Worm (Caenorhabditis elegans) whole organism, L4 larva: ENCODE results near the gene Y75B8A.19.
A peak's percentile ranks its signal among the peaks of the same experiment; 100 is the strongest.
"Not testable (repeated sequence)": the region's sequence is repeated elsewhere in the genome, so short reads cannot be mapped to it uniquely, and the experiment has no call there.

Experiments
- F10B5.3 ChIP-seq: sonication (generic microtip); optimal IDR thresholded peaks from 2 replicates; lab custom pipeline; 2016; ENCODE audit warnings: mild to moderate bottlenecking, missing genetic modification characterization, missing compliant biosample characterization
- F37D6.2 ChIP-seq: sonication (generic microtip); optimal IDR thresholded peaks from 2 replicates; lab custom pipeline; 2016; ENCODE audit warnings: mild to moderate bottlenecking, missing genetic modification characterization, missing compliant biosample characterization
- F49E8.2 ChIP-seq: sonication (generic microtip); optimal IDR thresholded peaks from 2 replicates; lab custom pipeline; 2016; ENCODE audit warnings: missing compliant biosample characterization, mild to moderate bottlenecking, missing genetic modification characterization, borderline replicate concordance
- R02D3.7 ChIP-seq: fragments of 150-350 bp; sonication (generic microtip); optimal IDR thresholded peaks from 3 replicates; lab custom pipeline; 2014; ENCODE audit warnings: missing biosample characterization, missing genetic modification characterization
- Y105C5A.15 ChIP-seq: fragments of 200-800 bp; sonication (Bioruptor generic); IDR thresholded peaks from 2 replicates; pipeline ENCODE4 v1.3.6; 2022; ENCODE audit warnings: missing genetic modification characterization, missing compliant biosample characterization
- Y48G9A.11 ChIP-seq: fragments of 200-800 bp; sonication (Bioruptor generic); IDR thresholded peaks from 2 replicates; pipeline ENCODE4 v1.3.6; 2022; ENCODE audit warnings: missing genetic modification reagents, missing genetic modification characterization, missing compliant biosample characterization
- ceh-44 ChIP-seq: fragments of 200-800 bp; sonication (Bioruptor generic); IDR thresholded peaks from 2 replicates; pipeline ENCODE4 v1.3.6; 2022; ENCODE audit warnings: missing genetic modification reagents, missing genetic modification characterization, missing compliant biosample characterization
- daf-19 ChIP-seq: fragments of 200-800 bp; sonication (Bioruptor generic); conservative IDR thresholded peaks from 2 replicates; pipeline ENCODE4 v1.3.6; 2022; ENCODE audit warnings: missing genetic modification characterization, missing compliant biosample characterization
- dmd-9 ChIP-seq: fragments of 200-800 bp; sonication (Bioruptor generic); IDR thresholded peaks from 2 replicates; pipeline ENCODE4 v1.3.6; 2022; ENCODE audit warnings: missing genetic modification reagents, missing genetic modification characterization, missing compliant biosample characterization
- dpl-1 ChIP-seq: fragments of 150-350 bp; optimal IDR thresholded peaks from 2 replicates; lab custom pipeline; 2014; ENCODE audit warnings: missing biosample characterization, missing genetic modification reagents, missing genetic modification characterization
- dve-1 ChIP-seq: sonication (generic microtip); optimal IDR thresholded peaks from 2 replicates; lab custom pipeline; 2017; ENCODE audit warnings: antibody characterized with exemption, mild to moderate bottlenecking, missing genetic modification characterization, missing compliant biosample characterization; ENCODE audit not compliant: insufficient read depth
- fos-1 ChIP-seq: fragments of 150-350 bp; optimal IDR thresholded peaks from 2 replicates; lab custom pipeline; 2014; ENCODE audit warnings: missing biosample characterization, missing genetic modification characterization
- hif-1 ChIP-seq, 2 experiments: sonication (generic microtip); optimal IDR thresholded peaks; 2 replicates each; lab custom pipeline; 2016 to 2017; ENCODE audit warnings: missing compliant biosample characterization in 2 of 2, missing genetic modification characterization in 2 of 2, missing genetic modification reagents in 2 of 2, missing genotype in 2 of 2, mild to moderate bottlenecking in 1 of 2
- hlh-11 ChIP-seq: fragments of 200-800 bp; sonication (Bioruptor generic); optimal IDR thresholded peaks from 2 replicates; lab custom pipeline; 2018; ENCODE audit warnings: mild to moderate bottlenecking, missing genetic modification characterization, missing compliant biosample characterization
- hlh-30 ChIP-seq: sonication (generic microtip); optimal IDR thresholded peaks from 2 replicates; lab custom pipeline; 2017; ENCODE audit warnings: antibody characterized with exemption, mild to moderate bottlenecking, missing genetic modification characterization, missing compliant biosample characterization; ENCODE audit not compliant: insufficient read depth
- hmg-1.1 ChIP-seq: fragments of 200-800 bp; sonication (Bioruptor generic); IDR thresholded peaks from 2 replicates; pipeline ENCODE4 v1.3.6; 2022; ENCODE audit warnings: missing genetic modification reagents, missing genetic modification characterization, missing compliant biosample characterization
- lin-29 ChIP-seq: fragments of 200-800 bp; sonication (Bioruptor generic); IDR thresholded peaks from 2 replicates; pipeline ENCODE4 v1.3.6; 2022; ENCODE audit warnings: missing genetic modification reagents, missing genetic modification characterization, missing compliant biosample characterization
- lin-38 ChIP-seq: fragments of 200-800 bp; sonication (Bioruptor generic); IDR thresholded peaks from 2 replicates; pipeline ENCODE4 v1.3.6; 2022; ENCODE audit warnings: missing genetic modification reagents, missing genetic modification characterization, missing compliant biosample characterization
- lsy-2 ChIP-seq, 2 experiments: fragments of 150-350 bp in 1 of 2; sonication (generic microtip) in 1 of 2; optimal IDR thresholded peaks; 2 replicates each; lab custom pipeline; 2014 to 2017; ENCODE audit warnings: missing biosample characterization in 2 of 2, missing genetic modification characterization in 2 of 2
- mdl-1 ChIP-seq, 2 experiments: fragments of 150-350 bp in 1 of 2; sonication (generic microtip) in 1 of 2; optimal IDR thresholded peaks; 2 replicates each; lab custom pipeline; 2014 to 2017; ENCODE audit warnings: missing biosample characterization in 2 of 2, missing genetic modification characterization in 2 of 2
- mep-1 ChIP-seq: fragments of 150-350 bp; sonication (generic microtip); optimal IDR thresholded peaks from 3 replicates; lab custom pipeline; 2014; ENCODE audit warnings: missing biosample characterization, missing genetic modification characterization
- mes-2 ChIP-seq: sonication (generic microtip); optimal IDR thresholded peaks from 2 replicates; lab custom pipeline; 2016; ENCODE audit warnings: missing genotype, mild to moderate bottlenecking, missing genetic modification characterization, missing compliant biosample characterization; ENCODE audit not compliant: poor library complexity, severe bottlenecking
- nhr-237 ChIP-seq: sonication (generic microtip); optimal IDR thresholded peaks from 2 replicates; lab custom pipeline; 2017; ENCODE audit warnings: missing biosample characterization, missing genetic modification characterization
- nhr-25 ChIP-seq: sonication (generic microtip); optimal IDR thresholded peaks from 2 replicates; lab custom pipeline; 2017; ENCODE audit warnings: missing genetic modification characterization, mild to moderate bottlenecking, missing compliant biosample characterization, antibody characterized with exemption, moderate library complexity, borderline replicate concordance; ENCODE audit not compliant: insufficient read depth
- nhr-28 ChIP-seq: fragments of 150-350 bp; optimal IDR thresholded peaks from 2 replicates; lab custom pipeline; 2014; ENCODE audit warnings: missing biosample characterization, missing genetic modification characterization
- nhr-48 ChIP-seq: sonication (generic microtip); optimal IDR thresholded peaks from 2 replicates; lab custom pipeline; 2016; ENCODE audit warnings: mild to moderate bottlenecking, missing genetic modification characterization, missing compliant biosample characterization
- nhr-6 ChIP-seq: fragments of 150-350 bp; optimal IDR thresholded peaks from 2 replicates; lab custom pipeline; 2014; ENCODE audit warnings: missing biosample characterization, missing genetic modification characterization
- nhr-76 ChIP-seq: fragments of 150-350 bp; optimal IDR thresholded peaks from 2 replicates; lab custom pipeline; 2014; ENCODE audit warnings: missing biosample characterization, missing genetic modification characterization
- pqm-1 ChIP-seq: sonication (generic microtip); optimal IDR thresholded peaks from 2 replicates; lab custom pipeline; 2017; ENCODE audit warnings: missing biosample characterization, missing genetic modification characterization
- rbr-2 ChIP-seq: sonication (generic microtip); optimal IDR thresholded peaks from 2 replicates; lab custom pipeline; 2016; ENCODE audit warnings: missing genotype, missing genetic modification characterization, missing compliant biosample characterization
- unc-39 ChIP-seq: sonication (generic microtip); optimal IDR thresholded peaks from 2 replicates; lab custom pipeline; 2017; ENCODE audit warnings: missing biosample characterization, missing genetic modification characterization
- unc-62 ChIP-seq, 3 experiments: fragments of 150-350 bp in 1 of 3; sonication (generic microtip); optimal IDR thresholded peaks in 2 of 3; peaks in 1 of 3; 1 replicate in 1 of 3; 2 replicates in 2 of 3; lab custom pipeline; 2014 to 2017; ENCODE audit warnings: missing biosample characterization in 3 of 3, missing genetic modification characterization in 3 of 3, missing genetic modification reagents in 3 of 3, missing genotype in 1 of 3
- zip-2 ChIP-seq: fragments of 150-350 bp; optimal IDR thresholded peaks from 2 replicates; lab custom pipeline; 2014; ENCODE audit warnings: missing biosample characterization, missing genetic modification characterization
- ztf-7 ChIP-seq: fragments of 150-350 bp; optimal IDR thresholded peaks from 2 replicates; lab custom pipeline; 2014; ENCODE audit warnings: missing biosample characterization, missing genetic modification characterization

Gene Y75B8A.19

DNA sequence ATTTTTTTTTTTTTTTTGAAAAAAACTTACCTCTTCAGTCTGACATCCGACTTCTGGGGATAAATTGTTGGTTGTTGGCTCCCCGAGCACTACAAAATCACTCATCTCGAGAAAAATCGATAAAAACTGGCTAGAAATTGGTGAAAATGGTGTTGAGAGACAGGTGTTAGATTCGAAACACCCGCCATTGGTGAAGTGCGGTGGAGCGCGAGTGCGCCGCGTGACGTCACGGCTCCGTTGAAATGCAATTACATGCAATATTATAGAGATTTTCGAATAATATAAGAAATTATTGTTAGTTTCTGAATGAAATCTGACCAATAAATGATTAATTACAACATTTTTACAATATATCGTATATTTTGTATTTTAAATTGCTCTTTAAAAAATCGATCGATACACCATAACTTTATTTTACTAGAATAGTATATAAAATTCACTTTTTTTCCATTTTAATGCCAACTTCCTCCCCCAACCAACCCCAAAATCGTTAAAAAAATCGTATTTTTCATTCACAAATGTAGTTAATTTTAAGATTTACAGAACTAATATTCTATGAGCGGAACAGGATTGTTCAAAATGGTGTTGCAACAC lies at the start of gene Y75B8A.19, which contains the start of gene Y75B8A.18:
TSS of gene Y75B8A.19 (plus strand) at position 544 of the 594 bp plus-strand sequence.
TSS of gene Y75B8A.18 (minus strand) at position 142 of the 594 bp plus-strand sequence.
- TF ChIP-seq R02D3.7 (tag; lab: Kevin White, UChicago) (no peak), mes-2 (tag; lab: Kevin White, UChicago) (peak; percentile 78), hif-1 (tag; optimal IDR thresholded peaks at IDR 0.05; lab: Kevin White, UChicago) (peak in 1 of 2 experiments; percentile 10), mep-1 (tag; lab: Kevin White, UChicago) (peak; percentile 42), unc-39 (no peak), fos-1 (tag; lab: Kevin White, UChicago) (no peak), dve-1 (tag; lab: Kevin White, UChicago) (peak; percentile 4), lsy-2 (tag; optimal IDR thresholded peaks at IDR 0.05; lab: Kevin White, UChicago) (peak in 1 of 2 experiments; percentile 56), Y105C5A.15 (GFP tag; lab: Robert Waterston, UW) (no peak), nhr-6 (tag; lab: Kevin White, UChicago) (peak; percentile 24), unc-62 (GFP tag; optimal IDR thresholded peaks at IDR 0.05 in 1 of 2; lab: Kevin White, UChicago) (peak in 1 of 2 experiments; percentile 58), unc-62 (tag; optimal IDR thresholded peaks at IDR 0.05; lab: Kevin White, UChicago) (no peak), dmd-9 (GFP tag; lab: Robert Waterston, UW) (no peak), Y48G9A.11 (GFP tag; lab: Robert Waterston, UW) (no peak), rbr-2 (tag; lab: Kevin White, UChicago) (peak; percentile 37), pqm-1 (tag; lab: Kevin White, UChicago) (no peak), lin-38 (GFP tag; lab: Robert Waterston, UW) (peak; percentile 95), hlh-30 (tag; lab: Kevin White, UChicago) (peak; percentile 48), dpl-1 (GFP tag; lab: Kevin White, UChicago) (peak; percentile 85)

DNA sequence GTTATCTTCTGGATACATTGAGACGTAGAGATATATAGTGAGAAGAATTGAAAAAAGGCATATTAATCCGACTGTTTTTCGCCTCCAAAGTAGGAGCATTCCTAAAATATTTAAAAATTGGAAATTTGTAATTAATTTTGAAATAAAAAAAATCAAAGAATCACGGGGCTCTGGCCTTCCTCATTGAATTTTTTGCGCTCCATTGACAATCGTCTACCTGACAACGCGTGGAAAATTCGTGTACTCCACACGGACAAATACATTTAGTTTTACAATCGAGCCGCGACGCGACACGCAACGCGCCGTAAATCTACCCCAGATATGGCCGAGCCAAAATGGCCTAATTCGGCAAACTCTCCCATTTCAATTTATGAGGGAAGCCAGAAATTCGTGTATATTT lies 49.3 kb upstream of the Y75B8A.19 start, which contains the start of gene gly-11:
TSS of gene gly-11 (minus strand) at position 101 of the 400 bp plus-strand sequence.
- TF ChIP-seq F49E8.2 (tag; lab: Kevin White, UChicago); zip-2; ceh-44 (GFP tag; lab: Robert Waterston, UW): not testable (repeated sequence)

DNA sequence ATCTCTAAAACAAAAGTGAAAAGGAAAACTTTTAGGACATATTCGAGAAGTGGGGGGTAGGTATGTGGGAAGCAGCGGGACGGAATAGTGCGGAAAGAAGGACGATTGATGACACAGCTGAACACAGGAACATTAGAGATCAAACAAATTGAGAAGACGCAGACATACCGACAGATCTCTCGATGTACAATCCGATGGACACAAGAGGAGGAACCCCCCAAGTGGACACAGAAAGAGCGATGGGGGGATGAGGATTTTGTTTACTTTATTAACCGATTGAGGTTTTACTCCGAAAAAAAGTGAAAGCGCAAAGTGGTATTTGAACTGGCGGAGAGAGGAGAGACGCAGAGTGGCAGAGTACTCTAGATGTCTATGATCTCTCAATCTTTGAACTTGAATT lies 48.3 kb upstream of the Y75B8A.19 start:
- 0 out of 2 replicates have a peak, but pooled peaks have one; percentile 27 for TF ChIP-seq hmg-1.1 (GFP tag; lab: Robert Waterston, UW)
- TF ChIP-seq nhr-28 (tag; lab: Kevin White, UChicago): peak; percentile 17
- TF ChIP-seq F10B5.3 (tag; lab: Kevin White, UChicago): no peak
- TF ChIP-seq lin-29 (GFP tag; lab: Robert Waterston, UW): no peak
- no peak for TF ChIP-seq F37D6.2
- TF ChIP-seq daf-19 (GFP tag; lab: Robert Waterston, UW): no peak
- no peak for TF ChIP-seq nhr-76
- peak; percentile 77 for TF ChIP-seq nhr-25 (tag; lab: Kevin White, UChicago)
- TF ChIP-seq pqm-1 (tag; lab: Kevin White, UChicago): no peak
- no peak for TF ChIP-seq ztf-7 (tag; lab: Kevin White, UChicago)
- TF ChIP-seq nhr-48 (tag; lab: Kevin White, UChicago): no peak
- no peak for TF ChIP-seq nhr-237
- peak in 1 of 2 experiments; percentile 1 for TF ChIP-seq mdl-1 (tag; optimal IDR thresholded peaks at IDR 0.05; lab: Kevin White, UChicago)
- TF ChIP-seq zip-2: no peak
- TF ChIP-seq hlh-11 (tag; lab: Kevin White, UChicago): peak; percentile 8
- TF ChIP-seq, all 104 proteins: peak for 5
